Worm (Caenorhabditis elegans): ENCODE data around the gene flp-15.

flp-15 gene

ce11 chrIII:13640003-13640499 is 27.6 kb downstream of the flp-15 start:
- no peak for TF ChIP-seq flt-1 (GFP tag; IDR thresholded peaks at IDR 0.05)
- TF ChIP-seq T22C8.4 (GFP tag; IDR thresholded peaks at IDR 0.05): no peak
- no peak for TF ChIP-seq ztf-29 (GFP tag; IDR thresholded peaks at IDR 0.05)
- no peak for TF ChIP-seq ztf-23 (GFP tag; IDR thresholded peaks at IDR 0.05)
- no peak for TF ChIP-seq cog-1 (tag; optimal IDR thresholded peaks at IDR 0.05)
- no peak for TF ChIP-seq ref-1 (GFP tag; conservative IDR thresholded peaks at IDR 0.05)
- no peak for TF ChIP-seq med-1 (GFP tag; optimal IDR thresholded peaks at IDR 0.05; ENCODE audit: insufficient read depth)
- no peak for TF ChIP-seq tab-1 (GFP tag; IDR thresholded peaks at IDR 0.05)

DNA sequence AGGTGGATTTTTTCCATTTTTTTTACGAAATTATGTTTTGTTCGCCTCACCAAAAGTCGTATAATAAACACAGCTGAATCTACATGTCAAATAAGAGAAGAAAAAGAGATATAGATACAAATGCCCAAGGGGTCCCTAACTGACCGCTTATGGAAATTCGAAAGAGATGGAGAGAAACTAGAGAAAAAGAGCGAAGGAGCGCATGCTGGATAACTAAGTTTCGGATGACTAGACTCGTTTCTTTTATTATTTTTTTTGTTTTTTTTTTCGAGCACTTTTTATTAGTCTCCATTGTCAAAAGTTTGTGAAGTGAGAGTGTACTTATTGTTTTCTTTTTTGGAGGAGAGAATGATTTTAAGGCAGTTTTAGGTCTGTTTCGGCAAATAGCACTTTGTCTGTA is 30.0 kb downstream of the flp-15 start:
- no peak for TF ChIP-seq ztf-23 (GFP tag; IDR thresholded peaks at IDR 0.05)
- no peak for TF ChIP-seq med-1 (GFP tag; optimal IDR thresholded peaks at IDR 0.05; ENCODE audit: insufficient read depth)

ce11 chrIII:13635730-13636360 is 31.8 kb downstream of the flp-15 start:
- TF ChIP-seq T22C8.4 (GFP tag; IDR thresholded peaks at IDR 0.05) (no peak), klf-2 (GFP tag; conservative IDR thresholded peaks at IDR 0.05) (no peak), ztf-23 (GFP tag; IDR thresholded peaks at IDR 0.05) (no peak), cog-1 (tag; optimal IDR thresholded peaks at IDR 0.05) (no peak)

DNA sequence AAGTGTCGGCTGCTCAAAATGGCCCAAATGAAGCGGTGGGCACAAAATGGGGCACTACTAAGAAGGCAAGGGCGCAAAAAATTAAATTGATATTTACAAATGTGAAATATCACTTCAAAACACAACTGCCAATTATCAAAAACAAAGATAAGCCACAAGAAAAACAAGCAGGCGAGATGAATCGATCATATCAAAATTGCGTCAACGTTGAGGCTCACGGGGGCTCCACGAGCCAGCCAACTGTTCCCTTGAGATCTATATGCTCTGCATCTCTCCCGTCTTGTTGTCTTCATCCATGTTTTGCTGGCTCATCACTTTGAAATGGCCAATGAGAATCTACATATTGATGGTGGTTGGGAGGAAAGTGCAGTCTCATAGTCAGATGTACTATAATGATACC is 32.4 kb downstream of the flp-15 start:
- TF ChIP-seq ref-1 (GFP tag; conservative IDR thresholded peaks at IDR 0.05) (no peak), T22C8.4 (GFP tag; IDR thresholded peaks at IDR 0.05) (no peak), cog-1 (tag; optimal IDR thresholded peaks at IDR 0.05) (no peak), klf-2 (GFP tag; conservative IDR thresholded peaks at IDR 0.05) (no peak), ztf-29 (GFP tag; IDR thresholded peaks at IDR 0.05) (no peak), flt-1 (GFP tag; IDR thresholded peaks at IDR 0.05) (no peak), ztf-23 (GFP tag; IDR thresholded peaks at IDR 0.05) (no peak), tab-1 (GFP tag; IDR thresholded peaks at IDR 0.05) (no peak), med-1 (GFP tag; optimal IDR thresholded peaks at IDR 0.05; ENCODE audit: insufficient read depth) (no peak)

DNA sequence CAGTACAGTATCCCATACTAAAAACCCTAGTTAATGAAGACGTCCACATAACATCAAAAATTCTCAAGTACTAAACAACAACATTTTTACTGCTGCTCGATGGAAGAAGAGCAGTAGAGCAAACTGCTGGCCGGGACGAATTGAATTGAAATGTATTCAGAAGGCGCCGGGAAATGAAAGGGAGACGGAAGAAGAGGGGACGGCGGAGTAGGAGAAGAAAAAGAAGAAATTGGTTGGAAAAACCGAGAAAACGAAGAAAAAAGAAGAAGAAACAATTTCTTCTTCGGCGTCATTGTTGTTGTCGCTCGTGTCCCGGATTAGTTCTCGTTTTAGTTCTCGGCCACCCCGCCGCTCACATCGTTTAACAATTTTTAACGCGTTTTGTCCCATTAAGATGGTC is 33.8 kb downstream of the flp-15 start:
- TF ChIP-seq klf-2 (GFP tag; conservative IDR thresholded peaks at IDR 0.05) (no peak), T22C8.4 (GFP tag; IDR thresholded peaks at IDR 0.05) (no peak), ztf-29 (GFP tag; IDR thresholded peaks at IDR 0.05) (no peak), tab-1 (GFP tag; IDR thresholded peaks at IDR 0.05) (no peak), flt-1 (GFP tag; IDR thresholded peaks at IDR 0.05) (no peak), ztf-23 (GFP tag; IDR thresholded peaks at IDR 0.05) (no peak), med-1 (GFP tag; optimal IDR thresholded peaks at IDR 0.05; ENCODE audit: insufficient read depth) (no peak), ref-1 (GFP tag; conservative IDR thresholded peaks at IDR 0.05) (no peak), cog-1 (tag; optimal IDR thresholded peaks at IDR 0.05) (no peak)

ce11 chrIII:13630708-13631107 is 36.9 kb downstream of the flp-15 start, which contains the start of gene arrd-17:
TSS of gene arrd-17 (minus strand) at chrIII:13630808.
- no peak for TF ChIP-seq klf-2 (GFP tag; conservative IDR thresholded peaks at IDR 0.05)
- no peak for TF ChIP-seq flt-1 (GFP tag; IDR thresholded peaks at IDR 0.05)
- TF ChIP-seq ref-1 (GFP tag; conservative IDR thresholded peaks at IDR 0.05): no peak
- TF ChIP-seq med-1 (GFP tag; optimal IDR thresholded peaks at IDR 0.05; ENCODE audit: insufficient read depth): no peak
- no peak for TF ChIP-seq tab-1 (GFP tag; IDR thresholded peaks at IDR 0.05)
- no peak for TF ChIP-seq ztf-23 (GFP tag; IDR thresholded peaks at IDR 0.05)
- TF ChIP-seq cog-1 (tag; optimal IDR thresholded peaks at IDR 0.05): no peak
- TF ChIP-seq T22C8.4 (GFP tag; IDR thresholded peaks at IDR 0.05): no peak
- TF ChIP-seq ztf-29 (GFP tag; IDR thresholded peaks at IDR 0.05): no peak

DNA sequence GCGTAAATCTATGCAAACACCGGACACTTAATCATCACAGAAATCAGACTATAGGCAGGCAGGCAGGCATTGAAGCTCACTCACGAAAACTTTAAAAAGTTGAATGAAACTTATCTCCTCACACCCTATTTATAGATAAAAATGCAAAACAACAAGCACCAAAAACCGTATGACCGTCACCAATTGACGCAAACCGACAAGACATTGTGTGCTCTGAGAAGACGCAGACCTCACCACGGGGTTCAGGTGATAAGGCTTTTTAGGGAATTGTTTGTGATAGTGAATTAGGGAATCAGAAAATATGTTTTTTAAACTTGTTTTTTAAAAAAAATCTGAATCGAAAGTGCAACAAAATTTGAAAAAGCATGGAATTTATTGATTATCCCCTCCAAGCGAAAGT is 40.9 kb downstream of the flp-15 start, which contains the start of gene T12D8.5:
TSS of gene T12D8.5 (minus strand) at position 95 of the 400 bp plus-strand sequence.
- TF ChIP-seq flt-1 (GFP tag; IDR thresholded peaks at IDR 0.05): no peak
- TF ChIP-seq ztf-29 (GFP tag; IDR thresholded peaks at IDR 0.05): no peak
- no peak for TF ChIP-seq ztf-23 (GFP tag; IDR thresholded peaks at IDR 0.05)
- TF ChIP-seq cog-1 (tag; optimal IDR thresholded peaks at IDR 0.05): no peak
- TF ChIP-seq tab-1 (GFP tag; IDR thresholded peaks at IDR 0.05): no peak

DNA sequence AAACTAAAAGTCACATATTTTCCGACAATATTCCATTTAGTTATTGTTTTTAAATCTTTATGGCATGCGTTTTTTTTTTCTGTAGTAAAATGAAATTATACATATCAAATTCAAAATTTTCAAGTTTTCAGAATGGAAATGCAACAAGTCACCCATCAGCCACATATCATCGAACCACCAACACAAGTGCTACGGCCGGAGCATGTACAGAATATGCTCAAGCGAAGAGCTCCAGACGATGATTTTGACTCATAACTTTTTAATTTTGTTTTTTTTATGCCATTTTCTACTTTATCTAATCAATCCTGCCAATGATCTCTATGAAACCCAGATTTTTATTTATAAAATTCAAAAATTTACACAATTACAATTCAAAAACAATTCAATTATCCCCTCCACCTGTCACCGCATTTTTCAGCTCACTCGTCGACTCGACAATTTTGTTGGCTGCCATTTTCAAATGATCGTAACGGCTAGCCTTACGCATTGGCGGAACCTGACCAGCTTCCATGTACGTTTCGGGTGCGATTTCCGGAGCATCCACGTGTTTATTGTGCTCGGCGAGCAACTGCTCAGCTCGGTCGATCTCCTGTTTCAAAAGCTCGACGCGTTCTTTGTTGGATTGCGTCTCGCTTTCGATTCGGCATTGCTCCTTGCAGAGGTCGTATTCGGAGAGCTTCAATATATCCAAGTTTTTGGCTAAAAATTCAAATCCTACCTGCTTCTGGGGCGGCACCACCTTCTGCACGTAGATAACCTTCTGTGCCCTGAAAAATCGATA is 41.8 kb downstream of the flp-15 start:
- TF ChIP-seq ztf-23 (GFP tag; IDR thresholded peaks at IDR 0.05) (no peak), T22C8.4 (GFP tag; IDR thresholded peaks at IDR 0.05) (peak; percentile 16; the same call in 1 of the 2 replicates), flt-1 (GFP tag; IDR thresholded peaks at IDR 0.05) (0 out of 2 replicates have a peak, but pooled peaks have one; percentile 60), ref-1 (GFP tag; conservative IDR thresholded peaks at IDR 0.05) (no peak)

DNA sequence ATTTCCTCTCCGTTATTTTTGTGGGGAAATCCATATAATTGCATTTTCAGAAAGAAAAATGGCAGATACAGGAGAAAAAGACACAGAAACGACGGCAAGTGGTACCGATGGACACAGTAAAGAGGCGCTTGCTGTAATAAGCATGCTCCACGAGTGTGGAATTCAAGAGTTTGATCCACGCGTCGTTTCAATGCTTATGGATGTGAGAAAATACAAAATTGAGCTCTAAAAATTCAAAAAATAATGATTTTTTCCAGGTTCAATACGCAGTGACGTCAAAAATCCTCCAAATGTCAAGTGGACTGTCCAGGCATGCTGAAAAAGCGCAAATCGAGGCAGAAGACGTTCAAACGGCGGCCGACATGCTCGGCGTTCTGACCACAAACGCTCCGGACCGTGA is 43.4 kb downstream of the flp-15 start, which contains the start of gene taf-9:
TSS of gene taf-9 (plus strand) at position 51 of the 400 bp plus-strand sequence.
- TF ChIP-seq ref-1 (GFP tag; conservative IDR thresholded peaks at IDR 0.05): no peak

DNA sequence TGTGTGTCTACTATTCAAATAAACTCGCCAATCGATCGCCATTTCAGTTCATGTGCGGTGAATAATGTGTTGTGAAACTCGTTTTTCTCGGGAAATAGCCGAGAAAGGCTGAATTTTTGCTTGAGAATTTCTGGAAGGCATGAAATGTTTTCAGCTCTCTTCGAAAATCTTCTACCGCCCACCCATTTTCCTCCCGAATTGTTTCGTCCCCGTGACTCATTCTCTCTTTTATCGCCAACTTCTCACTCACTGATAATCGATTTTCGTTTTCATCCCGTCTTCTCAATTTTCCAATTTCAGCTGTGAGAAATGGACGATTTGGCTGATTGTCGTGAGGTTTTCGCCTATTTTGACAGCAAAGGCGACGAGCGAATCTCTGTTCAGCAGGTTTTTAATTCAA is 44.6 kb downstream of the flp-15 start, which contains the start of gene mlc-5:
TSS of gene mlc-5 (plus strand) at position 301 of the 400 bp plus-strand sequence.
- TF ChIP-seq ref-1 (GFP tag; conservative IDR thresholded peaks at IDR 0.05) (no peak), T22C8.4 (GFP tag; IDR thresholded peaks at IDR 0.05) (no peak), ztf-29 (GFP tag; IDR thresholded peaks at IDR 0.05) (no peak), flt-1 (GFP tag; IDR thresholded peaks at IDR 0.05) (no peak), klf-2 (GFP tag; conservative IDR thresholded peaks at IDR 0.05) (no peak)

All from whole organism, midembryonic.